Worm (Caenorhabditis elegans): ENCODE results near the gene ugt-10.

DNA sequence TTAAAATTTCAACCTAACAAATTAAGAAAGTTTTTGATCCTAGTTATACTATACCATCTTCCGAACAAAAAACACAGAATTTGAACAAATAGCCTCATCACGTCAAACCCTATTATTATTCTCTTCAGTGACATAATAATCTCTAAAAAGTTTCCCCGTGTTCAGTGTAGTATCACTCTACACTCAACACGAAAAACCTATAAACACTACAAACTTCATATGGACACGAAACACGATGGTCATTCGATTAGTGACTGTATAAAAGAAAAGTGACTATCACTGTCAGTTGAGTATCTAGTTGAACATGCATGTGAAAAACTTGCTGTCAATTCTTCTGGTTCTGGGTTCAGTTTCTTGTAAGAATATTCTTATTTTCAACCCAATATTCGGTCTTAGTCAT, 3.8 kb upstream of the ugt-10 start, which contains the start of gene ugt-8:
- TF ChIP-seq lin-39 (tag; optimal IDR thresholded peaks at IDR 0.05) (no peak), daf-12 (tag; optimal IDR thresholded peaks at IDR 0.05) (no peak), elt-1 (tag; optimal IDR thresholded peaks at IDR 0.05) (no peak), ztf-4 (tag; optimal IDR thresholded peaks at IDR 0.05) (no peak), ceh-9 (tag; optimal IDR thresholded peaks at IDR 0.05) (no peak), zag-1 (tag; optimal IDR thresholded peaks at IDR 0.05) (no peak), unc-39 (tag; optimal IDR thresholded peaks at IDR 0.05) (no peak), skn-1 (tag; optimal IDR thresholded peaks at IDR 0.05) (no peak), pqm-1 (tag; optimal IDR thresholded peaks at IDR 0.05) (no peak), ceh-82 (tag; optimal IDR thresholded peaks at IDR 0.05) (no peak), tbx-2 (tag; optimal IDR thresholded peaks at IDR 0.05) (no peak), nhr-237 (tag; optimal IDR thresholded peaks at IDR 0.05) (no peak)

Measured in whole organism, L3 larva.